Worm (Caenorhabditis elegans) whole organism, young adult: Measurements from ENCODE around the gene dyf-13.
A peak's percentile ranks its signal among the peaks of the same experiment; 100 is the strongest.

Source experiments
- B0035.1 ChIP-seq: sonication (generic microtip); optimal IDR thresholded peaks from 2 replicates; lab custom pipeline; 2016; ENCODE audit warnings: missing genetic modification characterization, mild to moderate bottlenecking, missing compliant biosample characterization, missing genotype, missing genetic modification reagents
- D2030.7 ChIP-seq: fragments of 200-800 bp; sonication (Bioruptor generic); IDR thresholded peaks from 2 replicates; pipeline ENCODE4 v1.3.6; 2022; ENCODE audit warnings: missing genetic modification reagents, missing genetic modification characterization, missing compliant biosample characterization
- F10E7.11 ChIP-seq: sonication (generic microtip); optimal IDR thresholded peaks from 2 replicates; lab custom pipeline; 2017; ENCODE audit warnings: mild to moderate bottlenecking, missing genetic modification characterization, moderate library complexity, missing compliant biosample characterization
- F23B12.7 ChIP-seq: sonication (generic microtip); optimal IDR thresholded peaks from 2 replicates; lab custom pipeline; 2017; ENCODE audit warnings: missing genetic modification characterization, mild to moderate bottlenecking, missing compliant biosample characterization, antibody characterized with exemption, moderate library complexity; ENCODE audit not compliant: insufficient read depth
- F33H1.4 ChIP-seq: fragments of 200-800 bp; sonication (Bioruptor generic); IDR thresholded peaks from 2 replicates; pipeline ENCODE4 v1.3.6; 2022; ENCODE audit warnings: missing genetic modification reagents, missing genetic modification characterization, missing compliant biosample characterization
- F55B11.4 ChIP-seq: sonication (generic microtip); optimal IDR thresholded peaks from 2 replicates; lab custom pipeline; 2016; ENCODE audit warnings: missing compliant biosample characterization, missing genetic modification characterization, borderline replicate concordance; ENCODE audit not compliant: insufficient read depth
- T07F8.4 ChIP-seq: sonication (generic microtip); optimal IDR thresholded peaks from 2 replicates; lab custom pipeline; 2016; ENCODE audit warnings: mild to moderate bottlenecking, missing genetic modification characterization, moderate library complexity, missing compliant biosample characterization
- T26A5.8 ChIP-seq: sonication (generic microtip); optimal IDR thresholded peaks from 2 replicates; lab custom pipeline; 2016; ENCODE audit warnings: missing genetic modification characterization, missing compliant biosample characterization
- Y56A3A.18 ChIP-seq: fragments of 200-800 bp; sonication (Bioruptor generic); IDR thresholded peaks from 2 replicates; pipeline ENCODE4 v1.3.6; 2022; ENCODE audit warnings: missing genetic modification reagents, missing genetic modification characterization, missing compliant biosample characterization
- Y95B8A.8 ChIP-seq: fragments of 200-800 bp; sonication (Bioruptor generic); IDR thresholded peaks from 2 replicates; pipeline ENCODE4 v1.3.6; 2022; ENCODE audit warnings: missing genetic modification reagents, missing genetic modification characterization, missing compliant biosample characterization
- ZK185.1 ChIP-seq: sonication (generic microtip); optimal IDR thresholded peaks from 2 replicates; lab custom pipeline; 2016; ENCODE audit warnings: mild to moderate bottlenecking, missing genetic modification characterization, missing compliant biosample characterization; ENCODE audit not compliant: poor library complexity, severe bottlenecking
- ama-1 ChIP-seq, 3 experiments: fragments of 150-350 bp in 1 of 3; sonication (generic microtip) in 2 of 3; optimal IDR thresholded peaks; 2 replicates each; lab custom pipeline; 2014 to 2018; ENCODE audit warnings: missing biosample characterization in 2 of 3, missing genetic modification characterization in 2 of 3, missing genetic modification reagents in 2 of 3
- aptf-3 ChIP-seq: fragments of 200-800 bp; sonication (Bioruptor generic); IDR thresholded peaks from 2 replicates; pipeline ENCODE4 v1.3.6; 2022; ENCODE audit warnings: missing genetic modification characterization, missing compliant biosample characterization
- attf-6 ChIP-seq: fragments of 200-800 bp; sonication (Bioruptor generic); IDR thresholded peaks from 2 replicates; pipeline ENCODE4 v1.3.6; 2022; ENCODE audit warnings: missing genetic modification reagents, missing genetic modification characterization, missing compliant biosample characterization
- bed-2 ChIP-seq: fragments of 200-800 bp; sonication (Bioruptor generic); IDR thresholded peaks from 2 replicates; pipeline ENCODE4 v1.3.6; 2022; ENCODE audit warnings: missing genetic modification reagents, missing genetic modification characterization, missing compliant biosample characterization
- ceh-100 ChIP-seq: fragments of 200-800 bp; sonication (Bioruptor generic); IDR thresholded peaks from 2 replicates; pipeline ENCODE4 v1.3.6; 2022; ENCODE audit warnings: missing genetic modification reagents, missing genetic modification characterization, missing compliant biosample characterization
- ceh-27 ChIP-seq: fragments of 200-800 bp; sonication (Bioruptor generic); optimal IDR thresholded peaks from 2 replicates; lab custom pipeline; 2018; ENCODE audit warnings: mild to moderate bottlenecking, missing genetic modification characterization, moderate library complexity, missing compliant biosample characterization
- ceh-40 ChIP-seq: fragments of 200-800 bp; sonication (Bioruptor generic); IDR thresholded peaks from 2 replicates; pipeline ENCODE4 v1.3.6; 2022; ENCODE audit warnings: missing genetic modification characterization, missing compliant biosample characterization
- ceh-79 ChIP-seq: sonication (generic microtip); optimal IDR thresholded peaks from 2 replicates; lab custom pipeline; 2017; ENCODE audit warnings: mild to moderate bottlenecking, missing genetic modification characterization, missing compliant biosample characterization
- efl-1 ChIP-seq: fragments of 150-350 bp; optimal IDR thresholded peaks from 2 replicates; lab custom pipeline; 2014; ENCODE audit warnings: missing biosample characterization, missing genetic modification reagents, missing genetic modification characterization
- ekl-4 ChIP-seq: fragments of 200-800 bp; sonication (Bioruptor generic); IDR thresholded peaks from 2 replicates; pipeline ENCODE4 v1.3.6; 2022; ENCODE audit warnings: missing genetic modification reagents, missing genetic modification characterization, missing compliant biosample characterization
- ets-4 ChIP-seq: fragments of 200-800 bp; sonication (Bioruptor generic); optimal IDR thresholded peaks from 2 replicates; lab custom pipeline; 2018; ENCODE audit warnings: mild to moderate bottlenecking, missing genetic modification characterization, missing compliant biosample characterization
- gei-17 ChIP-seq: fragments of 200-800 bp; sonication (Bioruptor generic); optimal IDR thresholded peaks from 2 replicates; lab custom pipeline; 2018; ENCODE audit warnings: mild to moderate bottlenecking, missing genetic modification characterization, missing compliant biosample characterization
- hlh-12 ChIP-seq: sonication (generic microtip); optimal IDR thresholded peaks from 2 replicates; lab custom pipeline; 2016; ENCODE audit warnings: missing genetic modification characterization, missing compliant biosample characterization
- hlh-26 ChIP-seq: fragments of 200-800 bp; sonication (Bioruptor generic); conservative IDR thresholded peaks from 2 replicates; pipeline ENCODE4 v1.3.6; 2022; ENCODE audit warnings: missing genetic modification reagents, missing genetic modification characterization, missing compliant biosample characterization
- hsf-1 ChIP-seq: fragments of 200-800 bp; sonication (Bioruptor generic); IDR thresholded peaks from 2 replicates; pipeline ENCODE4 v1.3.6; 2022; ENCODE audit warnings: missing genetic modification reagents, missing genetic modification characterization, missing compliant biosample characterization
- let-526 ChIP-seq: fragments of 200-800 bp; sonication (Bioruptor generic); IDR thresholded peaks from 2 replicates; pipeline ENCODE4 v1.3.6; 2022; ENCODE audit warnings: missing genetic modification reagents, missing genetic modification characterization, missing compliant biosample characterization
- lin-40 ChIP-seq: sonication (generic microtip); optimal IDR thresholded peaks from 2 replicates; lab custom pipeline; 2016; ENCODE audit warnings: missing genetic modification characterization, mild to moderate bottlenecking, missing compliant biosample characterization, missing genotype, missing genetic modification reagents
- lir-1 ChIP-seq: fragments of 200-800 bp; sonication (Bioruptor generic); conservative IDR thresholded peaks from 2 replicates; pipeline ENCODE4 v1.3.6; 2022; ENCODE audit warnings: missing genetic modification reagents, missing genetic modification characterization, missing compliant biosample characterization
- lsy-27 ChIP-seq: sonication (generic microtip); optimal IDR thresholded peaks from 2 replicates; lab custom pipeline; 2017; ENCODE audit warnings: missing genetic modification characterization, mild to moderate bottlenecking, missing compliant biosample characterization, antibody characterized with exemption, missing genotype, borderline replicate concordance; ENCODE audit not compliant: insufficient read depth
- madf-10 ChIP-seq: sonication (generic microtip); optimal IDR thresholded peaks from 2 replicates; lab custom pipeline; 2016; ENCODE audit warnings: mild to moderate bottlenecking, missing genetic modification characterization, missing compliant biosample characterization
- madf-3 ChIP-seq: fragments of 200-800 bp; sonication (Bioruptor generic); IDR thresholded peaks from 2 replicates; pipeline ENCODE4 v1.3.6; 2022; ENCODE audit warnings: missing genetic modification reagents, missing genetic modification characterization, missing compliant biosample characterization
- madf-6 ChIP-seq: fragments of 200-800 bp; sonication (Bioruptor generic); IDR thresholded peaks from 2 replicates; pipeline ENCODE4 v1.3.6; 2022; ENCODE audit warnings: missing genetic modification reagents, missing genetic modification characterization, missing compliant biosample characterization
- mxl-1 ChIP-seq: sonication (generic microtip); optimal IDR thresholded peaks from 2 replicates; lab custom pipeline; 2016; ENCODE audit warnings: missing genetic modification characterization, missing compliant biosample characterization
- nhr-80 ChIP-seq: sonication (generic microtip); optimal IDR thresholded peaks from 2 replicates; lab custom pipeline; 2016; ENCODE audit warnings: missing genetic modification characterization, missing compliant biosample characterization
- nhr-90 ChIP-seq: sonication (generic microtip); optimal IDR thresholded peaks from 2 replicates; lab custom pipeline; 2016; ENCODE audit warnings: missing genotype, mild to moderate bottlenecking, missing genetic modification characterization, missing compliant biosample characterization
- rec-8 ChIP-seq, 2 experiments: sonication (generic microtip); optimal IDR thresholded peaks; 2 replicates each; lab custom pipeline; 2016; ENCODE audit warnings: mild to moderate bottlenecking in 2 of 2, missing genetic modification characterization in 2 of 2, missing genetic modification reagents in 2 of 2, missing genotype in 2 of 2, missing biosample characterization in 1 of 2, missing compliant biosample characterization in 1 of 2, moderate library complexity in 1 of 2
- snpc-1.3 ChIP-seq: sonication (generic microtip); optimal IDR thresholded peaks from 2 replicates; lab custom pipeline; 2017; ENCODE audit warnings: missing genetic modification characterization, mild to moderate bottlenecking, missing compliant biosample characterization, antibody characterized with exemption, moderate library complexity, missing genotype, missing genetic modification reagents; ENCODE audit not compliant: insufficient read depth
- somi-1 ChIP-seq: fragments of 200-800 bp; sonication (Bioruptor generic); optimal IDR thresholded peaks from 2 replicates; lab custom pipeline; 2018; ENCODE audit warnings: mild to moderate bottlenecking, missing genetic modification characterization, missing compliant biosample characterization
- sptf-2 ChIP-seq: fragments of 200-800 bp; sonication (Bioruptor generic); optimal IDR thresholded peaks from 2 replicates; lab custom pipeline; 2018; ENCODE audit warnings: mild to moderate bottlenecking, missing genetic modification characterization, missing compliant biosample characterization
- unc-62 ChIP-seq: fragments of 150-350 bp; optimal IDR thresholded peaks from 2 replicates; lab custom pipeline; 2014; ENCODE audit warnings: missing biosample characterization, missing genetic modification reagents, missing genetic modification characterization
- xnd-1 ChIP-seq: sonication (generic microtip); optimal IDR thresholded peaks from 2 replicates; lab custom pipeline; 2016; ENCODE audit warnings: missing genotype, missing genetic modification reagents, missing genetic modification characterization, missing compliant biosample characterization
- ztf-26 ChIP-seq: sonication (generic microtip); optimal IDR thresholded peaks from 2 replicates; lab custom pipeline; 2017; ENCODE audit warnings: missing genetic modification characterization, missing compliant biosample characterization
- ztf-28 ChIP-seq: fragments of 200-800 bp; sonication (Bioruptor generic); IDR thresholded peaks from 2 replicates; pipeline ENCODE4 v1.3.6; 2022; ENCODE audit warnings: missing genetic modification reagents, missing genetic modification characterization, missing compliant biosample characterization
- ztf-6 ChIP-seq: fragments of 200-800 bp; sonication (Bioruptor generic); IDR thresholded peaks from 2 replicates; pipeline ENCODE4 v1.3.6; 2022; ENCODE audit warnings: missing genetic modification reagents, missing genetic modification characterization, missing compliant biosample characterization

Gene dyf-13

ce11 chrII:7151969-7152631 is 19.1 kb downstream of the dyf-13 start, which contains the start of gene fust-1 (continued):
- TF ChIP-seq ceh-100 (peak; percentile 88), ZK185.1 (tag; lab: Kevin White, UChicago) (peak; percentile 94), rec-8 (tag; optimal IDR thresholded peaks at IDR 0.05; lab: Kevin White, UChicago) (peak in 1 of 2 experiments; percentile 10), hlh-26 (no peak)

- TF ChIP-seq hlh-12 (no peak), efl-1 (GFP tag; lab: Kevin White, UChicago) (no peak), snpc-1.3 (tag; lab: Kevin White, UChicago) (no peak), T07F8.4 (tag; lab: Kevin White, UChicago) (no peak), bed-2 (GFP tag; lab: Robert Waterston, UW) (no peak), ztf-6 (no peak), D2030.7 (GFP tag; lab: Robert Waterston, UW) (no peak), sptf-2 (GFP tag; lab: Kevin White, UChicago) (no peak), hlh-26 (no peak), xnd-1 (tag; lab: Kevin White, UChicago) (no peak), gei-17 (GFP tag; lab: Kevin White, UChicago) (no peak), nhr-90 (no peak), mxl-1 (tag; lab: Kevin White, UChicago) (no peak), madf-10 (no peak), unc-62 (GFP tag; lab: Kevin White, UChicago) (no peak), ama-1 (optimal IDR thresholded peaks at IDR 0.05; lab: Kevin White, UChicago) (no peak), ama-1 (GFP tag; optimal IDR thresholded peaks at IDR 0.05; lab: Kevin White, UChicago) (no peak), ceh-27 (no peak)
Observed at ce11 chrII:7148099-7148498, 23.1 kb downstream of the dyf-13 start, which contains the start of gene T07F8.1. Gene T07F8.1, plus strand, starts transcription at chrII:7148399.

- peak; percentile 61 for TF ChIP-seq F33H1.4 (GFP tag; lab: Robert Waterston, UW)
- TF ChIP-seq aptf-3 (GFP tag; lab: Robert Waterston, UW) = no peak
- TF ChIP-seq ets-4 (GFP tag; lab: Kevin White, UChicago) = no peak
- no peak for TF ChIP-seq T26A5.8 (tag; lab: Kevin White, UChicago)
- TF ChIP-seq attf-6 (GFP tag; lab: Robert Waterston, UW) = no peak
- peak; percentile 34 for TF ChIP-seq F23B12.7 (tag; lab: Kevin White, UChicago)
- no peak for TF ChIP-seq ceh-79 (tag; lab: Kevin White, UChicago)
- no peak for TF ChIP-seq madf-3 (GFP tag; lab: Robert Waterston, UW)
- TF ChIP-seq xnd-1 (tag; lab: Kevin White, UChicago) = peak; percentile 51
- TF ChIP-seq Y95B8A.8 (GFP tag; lab: Robert Waterston, UW) = no peak
- TF ChIP-seq somi-1 (GFP tag; lab: Kevin White, UChicago) = no peak
- TF ChIP-seq ztf-26 = no peak
- no peak for TF ChIP-seq mxl-1 (tag; lab: Kevin White, UChicago)
- TF ChIP-seq ztf-28 (GFP tag; lab: Robert Waterston, UW) = no peak
- TF ChIP-seq F55B11.4 (tag; lab: Kevin White, UChicago) = no peak
- TF ChIP-seq madf-6 (GFP tag; lab: Robert Waterston, UW) = no peak
- no peak for TF ChIP-seq let-526 (GFP tag; lab: Robert Waterston, UW)
- TF ChIP-seq Y56A3A.18 (GFP tag; lab: Robert Waterston, UW) = no peak
- no peak for TF ChIP-seq B0035.1 (tag; lab: Kevin White, UChicago)
- TF ChIP-seq F10E7.11 = no peak
- TF ChIP-seq nhr-80 = no peak
- no peak for TF ChIP-seq ceh-40 (GFP tag; lab: Robert Waterston, UW)
- 0 out of 2 replicates have a peak, but pooled peaks have one; percentile 17 for TF ChIP-seq ekl-4 (GFP tag; lab: Robert Waterston, UW)
- no peak for TF ChIP-seq lsy-27 (tag; lab: Kevin White, UChicago)
- TF ChIP-seq lin-40 (tag; lab: Kevin White, UChicago) = peak; percentile 27
- no peak for TF ChIP-seq lir-1 (GFP tag; lab: Robert Waterston, UW)
- TF ChIP-seq hsf-1 (GFP tag; lab: Robert Waterston, UW) = no peak
Observed at ce11 chrII:7147550-7147949, 23.6 kb downstream of the dyf-13 start.
